Fruit fly (Drosophila melanogaster) whole organism, embryonic: Measurements from ENCODE around the gene drongo.

Experiments
- Abd-B ChIP-seq: fragments of 200-800 bp; sonication (Bioruptor generic); optimal IDR thresholded peaks from 2 replicates; lab custom pipeline; 2018; ENCODE audit warnings: missing biosample characterization, mild to moderate bottlenecking, missing genetic modification characterization, moderate library complexity
- Awh ChIP-seq: fragments of 200-800 bp; sonication (Bioruptor generic); IDR thresholded peaks from 2 replicates; pipeline ENCODE4, ENCODE4 v1.3.6; 2022; ENCODE audit warnings: missing biosample characterization, missing genetic modification characterization
- Blimp-1 ChIP-seq: fragments of 200-800 bp; sonication (Bioruptor generic); optimal IDR thresholded peaks from 3 replicates; lab custom pipeline; 2018; ENCODE audit warnings: missing biosample characterization, missing genetic modification characterization, mild to moderate bottlenecking, moderate library complexity, missing genetic modification reagents
- CG1024 ChIP-seq: fragments of 200-800 bp; sonication (Bioruptor generic); IDR thresholded peaks from 2 replicates; pipeline ENCODE4 v1.3.6; 2022; ENCODE audit warnings: missing biosample characterization, missing genetic modification characterization
- CG10654 ChIP-seq: fragments of 200-800 bp; sonication (Bioruptor generic); optimal IDR thresholded peaks from 2 replicates; lab custom pipeline; 2016; ENCODE audit warnings: missing biosample characterization, missing genetic modification characterization
- CG10959 ChIP-seq: fragments of 200-800 bp; sonication (Bioruptor generic); IDR thresholded peaks from 2 replicates; pipeline ENCODE4 v1.3.6; 2022; ENCODE audit warnings: missing biosample characterization, missing genetic modification characterization
- CG11456 ChIP-seq: fragments of 200-800 bp; sonication (Bioruptor generic); IDR thresholded peaks from 3 replicates; pipeline ENCODE4 v1.3.6; 2022; ENCODE audit warnings: missing biosample characterization, missing genetic modification characterization
- CG14441 ChIP-seq: fragments of 200-800 bp; sonication (Bioruptor generic); IDR thresholded peaks from 2 replicates; pipeline ENCODE4 v1.3.6; 2022; ENCODE audit warnings: missing biosample characterization, missing genetic modification characterization
- CG15269 ChIP-seq: fragments of 200-800 bp; sonication (Bioruptor generic); optimal IDR thresholded peaks from 2 replicates; lab custom pipeline; 2018; ENCODE audit warnings: missing biosample characterization, mild to moderate bottlenecking, missing genetic modification characterization, moderate library complexity
- CG1529 ChIP-seq: fragments of 200-800 bp; sonication (Bioruptor generic); optimal IDR thresholded peaks from 3 replicates; lab custom pipeline; 2018; ENCODE audit warnings: missing biosample characterization, missing genetic modification characterization
- CG17568 ChIP-seq: fragments of 200-800 bp; sonication (Bioruptor generic); optimal IDR thresholded peaks from 2 replicates; lab custom pipeline; 2018; ENCODE audit warnings: missing biosample characterization, mild to moderate bottlenecking, missing genetic modification characterization, moderate library complexity
- CG18011 ChIP-seq: fragments of 200-800 bp; sonication (Bioruptor generic); optimal IDR thresholded peaks from 2 replicates; lab custom pipeline; 2017; ENCODE audit warnings: missing biosample characterization, missing genetic modification characterization, mild to moderate bottlenecking, moderate library complexity, missing genotype
- CG2202 ChIP-seq: fragments of 200-800 bp; sonication (Bioruptor generic); optimal IDR thresholded peaks from 2 replicates; lab custom pipeline; 2018; ENCODE audit warnings: missing biosample characterization, mild to moderate bottlenecking, missing genetic modification characterization
- CG2889 ChIP-seq: fragments of 200-800 bp; sonication (Bioruptor generic); IDR thresholded peaks from 3 replicates; pipeline ENCODE4 v1.3.6; 2022; ENCODE audit warnings: missing biosample characterization, missing genetic modification characterization
- CG31388 ChIP-seq: fragments of 200-800 bp; sonication (Bioruptor generic); optimal IDR thresholded peaks from 2 replicates; lab custom pipeline; 2016; ENCODE audit warnings: missing biosample characterization, missing genetic modification characterization
- CG5180 ChIP-seq: fragments of 200-800 bp; sonication (Bioruptor generic); optimal IDR thresholded peaks from 3 replicates; lab custom pipeline; 2017; ENCODE audit warnings: missing biosample characterization, missing genetic modification characterization, mild to moderate bottlenecking, moderate library complexity, missing genetic modification reagents
- CG6791 ChIP-seq: fragments of 200-800 bp; sonication (Bioruptor generic); IDR thresholded peaks from 3 replicates; pipeline ENCODE4 v1.3.6; 2022; ENCODE audit warnings: missing biosample characterization, missing genetic modification characterization; ENCODE audit not compliant: partially characterized antibody
- CG7556 ChIP-seq: fragments of 200-800 bp; sonication (Bioruptor generic); optimal IDR thresholded peaks from 2 replicates; lab custom pipeline; 2017; ENCODE audit warnings: missing biosample characterization, mild to moderate bottlenecking, missing genetic modification characterization
- CG8290 ChIP-seq, 3 experiments: fragments of 200-800 bp; sonication (Bioruptor generic); optimal IDR thresholded peaks; 2 replicates each; lab custom pipeline; 2016 to 2019; ENCODE audit warnings: missing biosample characterization in 3 of 3, missing genetic modification characterization in 3 of 3, mild to moderate bottlenecking in 2 of 3, moderate library complexity in 1 of 3
- CTCF ChIP-seq: fragments of 200-800 bp; sonication (Bioruptor generic); optimal IDR thresholded peaks from 2 replicates; lab custom pipeline; 2017; ENCODE audit warnings: missing biosample characterization, mild to moderate bottlenecking, missing genetic modification characterization, moderate library complexity
- CkIIα-i1 ChIP-seq: fragments of 200-800 bp; sonication (Bioruptor generic); IDR thresholded peaks from 2 replicates; pipeline ENCODE4 v1.3.6; 2022; ENCODE audit warnings: missing biosample characterization, missing genetic modification characterization
- Dad ChIP-seq: fragments of 200-800 bp; sonication (Bioruptor generic); optimal IDR thresholded peaks from 3 replicates; lab custom pipeline; 2016; ENCODE audit warnings: missing biosample characterization, missing genetic modification characterization
- MBD-R2 ChIP-seq: fragments of 200-800 bp; sonication (Bioruptor generic); IDR thresholded peaks from 2 replicates; pipeline ENCODE4 v1.3.6; 2022; ENCODE audit warnings: missing biosample characterization, missing genetic modification characterization
- MTF-1 ChIP-seq: fragments of 200-800 bp; sonication (Bioruptor generic); optimal IDR thresholded peaks from 2 replicates; lab custom pipeline; 2018; ENCODE audit warnings: missing biosample characterization, mild to moderate bottlenecking, missing genetic modification characterization, borderline replicate concordance
- Max ChIP-seq: fragments of 200-800 bp; sonication (Bioruptor generic); optimal IDR thresholded peaks from 2 replicates; lab custom pipeline; 2016; ENCODE audit warnings: missing biosample characterization, mild to moderate bottlenecking, missing genetic modification characterization
- NFAT ChIP-seq: fragments of 200-800 bp; sonication (Bioruptor generic); IDR thresholded peaks from 2 replicates; pipeline ENCODE4 v1.3.6; 2022; ENCODE audit warnings: missing biosample characterization, missing genetic modification characterization
- Neu2 ChIP-seq: fragments of 200-800 bp; sonication (Bioruptor generic); optimal IDR thresholded peaks from 3 replicates; lab custom pipeline; 2016; ENCODE audit warnings: missing biosample characterization, missing genetic modification characterization, borderline replicate concordance
- Nf-YC ChIP-seq: fragments of 200-800 bp; optimal IDR thresholded peaks from 3 replicates; lab custom pipeline; 2019; ENCODE audit warnings: missing biosample characterization, mild to moderate bottlenecking, missing genetic modification characterization, moderate library complexity
- Trl ChIP-seq, 3 experiments: fragments of >200 bp in 2 of 3; fragments of 200-800 bp in 1 of 3; sonication (Bioruptor generic) in 1 of 3; optimal IDR thresholded peaks; 2 replicates in 1 of 3; 3 replicates in 2 of 3; lab custom pipeline; 2016 to 2017; ENCODE audit warnings: missing biosample characterization in 1 of 3, missing genetic modification characterization in 1 of 3
- cg ChIP-seq: fragments of 200-800 bp; sonication (Bioruptor generic); optimal IDR thresholded peaks from 3 replicates; lab custom pipeline; 2019; ENCODE audit warnings: missing biosample characterization, mild to moderate bottlenecking, missing genetic modification characterization, moderate library complexity
- corto ChIP-seq: fragments of 200-800 bp; sonication (Bioruptor generic); optimal IDR thresholded peaks from 2 replicates; lab custom pipeline; 2016; ENCODE audit warnings: missing biosample characterization, mild to moderate bottlenecking, missing genetic modification characterization, moderate library complexity
- crol ChIP-seq: fragments of 200-800 bp; sonication (Bioruptor generic); IDR thresholded peaks from 2 replicates; pipeline ENCODE4 v1.3.6; 2022; ENCODE audit warnings: missing biosample characterization, missing genetic modification characterization
- dysf ChIP-seq: fragments of 200-800 bp; sonication (Bioruptor generic); IDR thresholded peaks from 3 replicates; pipeline ENCODE4 v1.3.6; 2022; ENCODE audit warnings: missing biosample characterization, missing genetic modification characterization
- ems ChIP-seq: fragments of 200-800 bp; sonication (Bioruptor generic); optimal IDR thresholded peaks from 3 replicates; lab custom pipeline; 2016; ENCODE audit warnings: missing biosample characterization, missing genetic modification characterization
- en ChIP-seq: fragments of 200-800 bp; sonication (Bioruptor generic); optimal IDR thresholded peaks from 2 replicates; lab custom pipeline; 2016; ENCODE audit warnings: missing biosample characterization, missing genetic modification characterization
- gce ChIP-seq: fragments of 200-800 bp; sonication (Bioruptor generic); IDR thresholded peaks from 3 replicates; pipeline ENCODE4 v1.3.6; 2022; ENCODE audit warnings: missing biosample characterization, missing genetic modification characterization
- gem ChIP-seq: fragments of 200-800 bp; sonication (Bioruptor generic); optimal IDR thresholded peaks from 2 replicates; lab custom pipeline; 2019; ENCODE audit warnings: missing biosample characterization, mild to moderate bottlenecking, missing genetic modification characterization, moderate library complexity
- grn ChIP-seq: fragments of 200-800 bp; sonication (Bioruptor generic); optimal IDR thresholded peaks from 3 replicates; lab custom pipeline; 2017; ENCODE audit warnings: missing biosample characterization, missing genetic modification characterization
- gsb-n ChIP-seq: fragments of 200-800 bp; sonication (Bioruptor generic); optimal IDR thresholded peaks from 3 replicates; lab custom pipeline; 2018; ENCODE audit warnings: missing biosample characterization, mild to moderate bottlenecking, missing genetic modification characterization
- hth ChIP-seq: fragments of >200 bp; optimal IDR thresholded peaks from 2 replicates; lab custom pipeline; 2017; ENCODE audit warnings: inconsistent platforms
- jumu ChIP-seq: fragments of 200-800 bp; sonication (Bioruptor generic); optimal IDR thresholded peaks from 3 replicates; lab custom pipeline; 2016; ENCODE audit warnings: missing biosample characterization, missing genetic modification characterization
- luna ChIP-seq: fragments of 200-800 bp; sonication (Bioruptor generic); optimal IDR thresholded peaks from 2 replicates; lab custom pipeline; 2016; ENCODE audit warnings: missing biosample characterization, missing genetic modification characterization
- pho ChIP-seq: fragments of 200-800 bp; sonication (Bioruptor generic); optimal IDR thresholded peaks from 2 replicates; lab custom pipeline; 2016; ENCODE audit warnings: missing biosample characterization, missing genetic modification characterization
- pita ChIP-seq: fragments of 200-800 bp; sonication (Bioruptor generic); optimal IDR thresholded peaks from 2 replicates; lab custom pipeline; 2017; ENCODE audit warnings: missing biosample characterization, mild to moderate bottlenecking, missing genetic modification characterization
- run ChIP-seq: fragments of 200-800 bp; sonication (Bioruptor generic); optimal IDR thresholded peaks from 3 replicates; lab custom pipeline; 2018; ENCODE audit warnings: missing biosample characterization, mild to moderate bottlenecking, missing genetic modification characterization
- sens-2 ChIP-seq: fragments of 200-800 bp; sonication (Bioruptor generic); IDR thresholded peaks from 2 replicates; pipeline ENCODE4 v1.3.6; 2022; ENCODE audit warnings: missing biosample characterization, missing genetic modification characterization
- sqz ChIP-seq: fragments of 200-800 bp; sonication (Bioruptor generic); optimal IDR thresholded peaks from 3 replicates; lab custom pipeline; 2018; ENCODE audit warnings: missing biosample characterization, mild to moderate bottlenecking, missing genetic modification characterization
- stc ChIP-seq: fragments of 200-800 bp; sonication (Bioruptor generic); IDR thresholded peaks from 2 replicates; pipeline ENCODE4 v1.3.6; 2022; ENCODE audit warnings: missing biosample characterization, missing genetic modification characterization
- twi ChIP-seq: fragments of 200-800 bp; optimal IDR thresholded peaks from 2 replicates; lab custom pipeline; 2019; ENCODE audit warnings: missing biosample characterization, mild to moderate bottlenecking, missing genetic modification characterization, moderate library complexity
- vfl ChIP-seq: fragments of 200-800 bp; sonication (Bioruptor generic); optimal IDR thresholded peaks from 2 replicates; lab custom pipeline; 2016; ENCODE audit warnings: missing biosample characterization, missing genetic modification characterization
- yki ChIP-seq: fragments of >200 bp; optimal IDR thresholded peaks from 3 replicates; lab custom pipeline; 2018

The drongo gene

dm6 chr2L:855052-855547 lies 4.2 kb upstream of the drongo start, which contains the start of gene CG13949 (continued):
- TF ChIP-seq en (GFP tag; lab: Kevin White, UChicago) (peak; percentile 42), Blimp-1 (GFP tag; lab: Kevin White, UChicago) (peak; percentile 56), CG10959 (peak; percentile 99), NFAT (GFP tag; lab: Robert Waterston, UW) (peak; percentile 79), gem (tag; lab: Kevin White, UChicago) (peak; percentile 81), CG1529 (GFP tag; lab: Kevin White, UChicago) (peak; percentile 31), luna (GFP tag; lab: Kevin White, UChicago) (no peak), cg (GFP tag; lab: Kevin White, UChicago) (no peak), gsb-n (tag; lab: Kevin White, UChicago) (peak; percentile 38), CTCF (GFP tag; lab: Kevin White, UChicago) (peak; percentile 54), vfl (no peak), grn (GFP tag; lab: Kevin White, UChicago) (peak; percentile 56), Neu2 (no peak), pita (GFP tag; lab: Kevin White, UChicago) (peak; percentile 47), stc (GFP tag; lab: Robert Waterston, UW) (peak; percentile 76), crol (GFP tag; lab: Robert Waterston, UW) (no peak), twi (peak; percentile 19), hth (no peak), CG15269 (peak; percentile 72), Nf-YC (tag; lab: Kevin White, UChicago) (peak; percentile 62), CG1024 (no peak), CG10654 (GFP tag; lab: Kevin White, UChicago) (peak; percentile 26), Trl (optimal IDR thresholded peaks at IDR 0.05; lab: Kevin White, UChicago) (no peak), Trl (GFP tag; optimal IDR thresholded peaks at IDR 0.05; lab: Kevin White, UChicago) (peak; percentile 60), CG7556 (peak; percentile 60), CG14441 (GFP tag; lab: Robert Waterston, UW) (peak; percentile 83), Max (GFP tag; lab: Kevin White, UChicago) (no peak), gce (GFP tag; lab: Robert Waterston, UW) (0 out of 3 replicates have a peak, but pooled peaks have one; percentile 64), Abd-B (GFP tag; lab: Kevin White, UChicago) (peak; percentile 21), yki (lab: Kevin White, UChicago) (no peak), jumu (GFP tag; lab: Kevin White, UChicago) (peak; percentile 28), CG18011 (GFP tag; lab: Kevin White, UChicago) (peak; percentile 35), CG2202 (peak; percentile 11), Dad (no peak), corto (GFP tag; lab: Kevin White, UChicago) (no peak), CG11456 (GFP tag; lab: Robert Waterston, UW) (peak; percentile 87), CG6791 (GFP tag; lab: Robert Waterston, UW) (peak; percentile 65; the same call in 2 of the 3 replicates), run (peak; percentile 38), dysf (peak; percentile 76), CG5180 (GFP tag; lab: Kevin White, UChicago) (peak; percentile 12), ems (peak; percentile 31), CG2889 (no peak), pho (peak; percentile 66), CG17568 (GFP tag; lab: Kevin White, UChicago) (peak; percentile 55), MTF-1 (GFP tag; lab: Kevin White, UChicago) (no peak), CkIIα-i1 (GFP tag; lab: Robert Waterston, UW) (no peak), Awh (GFP tag; lab: Robert Waterston, UW) (peak; percentile 72), sqz (no peak), CG31388 (GFP tag; lab: Kevin White, UChicago) (peak; percentile 28), MBD-R2 (GFP tag; lab: Robert Waterston, UW) (peak; percentile 82), sens-2 (GFP tag; lab: Robert Waterston, UW) (no peak), CG8290 (GFP tag; optimal IDR thresholded peaks at IDR 0.05; lab: Kevin White, UChicago) (peak; percentile 49), CG8290 (tag; optimal IDR thresholded peaks at IDR 0.05; lab: Kevin White, UChicago) (peak in 1 of 2 experiments; percentile 80)
